Fruit fly (Drosophila melanogaster) whole organism, embryonic: Measurements from ENCODE around the gene ecd.

Source experiments
- CG12104 ChIP-seq: fragments of 200-800 bp; sonication (Bioruptor generic); optimal IDR thresholded peaks from 3 replicates; lab custom pipeline; 2016; ENCODE audit warnings: missing biosample characterization, missing genetic modification characterization
- CG14860 ChIP-seq: fragments of 200-800 bp; sonication (Bioruptor generic); IDR thresholded peaks from 3 replicates; pipeline ENCODE4 v1.3.6; 2022; ENCODE audit warnings: missing biosample characterization, missing genetic modification characterization; ENCODE audit not compliant: partially characterized antibody
- CG14965 ChIP-seq: fragments of 200-800 bp; sonication (Bioruptor generic); optimal IDR thresholded peaks from 2 replicates; lab custom pipeline; 2016; ENCODE audit warnings: missing biosample characterization, missing genetic modification characterization, borderline replicate concordance
- CG15269 ChIP-seq: fragments of 200-800 bp; sonication (Bioruptor generic); optimal IDR thresholded peaks from 2 replicates; lab custom pipeline; 2018; ENCODE audit warnings: missing biosample characterization, mild to moderate bottlenecking, missing genetic modification characterization, moderate library complexity
- CG6854 ChIP-seq: fragments of 200-800 bp; sonication (Bioruptor generic); optimal IDR thresholded peaks from 3 replicates; lab custom pipeline; 2017; ENCODE audit warnings: missing biosample characterization, mild to moderate bottlenecking, missing genetic modification characterization
- Med ChIP-seq: fragments of 200-800 bp; sonication (Bioruptor generic); peaks from one replicate; lab custom pipeline; 2016; ENCODE audit warnings: missing biosample characterization, missing genetic modification characterization, mild to moderate bottlenecking, inconsistent platforms, moderate library complexity
- eve ChIP-seq, 2 experiments: fragments of >200 bp; optimal IDR thresholded peaks; 2 replicates each; lab custom pipeline; 2017; ENCODE audit warnings: missing biosample characterization in 2 of 2, missing genetic modification characterization in 2 of 2
- row ChIP-seq: fragments of 200-800 bp; sonication (Bioruptor generic); IDR thresholded peaks from 3 replicates; pipeline ENCODE4 v1.3.6; 2022; ENCODE audit warnings: missing biosample characterization, missing genetic modification characterization
- shn ChIP-seq: fragments of 200-800 bp; sonication (Bioruptor generic); optimal IDR thresholded peaks from 3 replicates; lab custom pipeline; 2016; ENCODE audit warnings: missing biosample characterization, missing genetic modification characterization

dm6 chr3L:2229172-2229696, 36.4 kb downstream of the ecd start, which contains the start of gene Oseg2:
- TF ChIP-seq Med (GFP tag; lab: Kevin White, UChicago) = peak; percentile 10
- no peak for TF ChIP-seq CG14860 (GFP tag; lab: Robert Waterston, UW)
- no peak for TF ChIP-seq CG14965 (GFP tag; lab: Kevin White, UChicago)
- no peak for TF ChIP-seq CG6854 (GFP tag; lab: Kevin White, UChicago)
- TF ChIP-seq eve (GFP tag; optimal IDR thresholded peaks at IDR 0.05; lab: Kevin White, UChicago) = no peak
- no peak for TF ChIP-seq shn (GFP tag; lab: Kevin White, UChicago)
- TF ChIP-seq CG12104 = no peak
- TF ChIP-seq CG15269 = no peak
- no peak for TF ChIP-seq row
